Worm (Caenorhabditis elegans): Measurements from ENCODE around the gene sre-52.

DNA sequence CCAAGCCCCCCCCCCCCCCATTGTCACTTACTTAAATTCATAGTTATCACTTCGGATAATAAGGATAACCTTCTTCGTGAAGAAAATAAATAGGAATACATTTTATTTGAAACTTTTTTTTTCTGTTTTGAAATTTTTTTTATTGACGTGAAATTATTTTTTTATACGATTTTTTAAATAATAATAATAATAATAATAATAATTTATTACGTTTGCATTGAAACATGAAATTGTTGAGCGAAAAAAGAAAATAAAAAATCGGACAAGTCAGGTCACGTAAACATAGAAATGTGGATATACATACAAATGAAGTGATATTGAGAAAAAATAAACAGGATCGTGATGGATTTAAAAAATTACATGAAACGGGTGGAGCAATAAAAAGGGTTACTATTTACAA lies 25.9 kb upstream of the sre-52 start, which contains the start of gene C50E10.2:
- TF ChIP-seq ceh-82 (tag; optimal IDR thresholded peaks at IDR 0.05) (no peak), nhr-237 (tag; optimal IDR thresholded peaks at IDR 0.05) (no peak), ztf-4 (tag; optimal IDR thresholded peaks at IDR 0.05) (no peak), nhr-25 (tag; optimal IDR thresholded peaks at IDR 0.05) (no peak), zag-1 (tag; optimal IDR thresholded peaks at IDR 0.05) (no peak), elt-3 (tag; optimal IDR thresholded peaks at IDR 0.05) (no peak), snpc-4 (tag; optimal IDR thresholded peaks at IDR 0.05) (no peak), nhr-76 (tag; optimal IDR thresholded peaks at IDR 0.05) (no peak), ama-1 (optimal IDR thresholded peaks at IDR 0.05) (no peak), pha-4 (tag; optimal IDR thresholded peaks at IDR 0.05) (no peak)
